In genomic region chr3L:15009681-15010080, dm6 we compare ENCODE assay signal across 2 fruit fly cellular contexts.
TF ChIP-seq lines count a peak whose summit lies in the region.

No protein-coding gene starts in this region.

TF ChIP-seq in whole organism, embryonic, 481 proteins besides CTCF, POLR2A, EP300 and RAD21 (continued from another document and continues in another):
- TF ChIP-seq CG4282 (GFP tag; optimal IDR thresholded peaks at IDR 0.05; lab: Kevin White, UChicago) (no peak), CG2120 (GFP tag; optimal IDR thresholded peaks at IDR 0.05; lab: Kevin White, UChicago) (no peak), CG18764 (GFP tag; optimal IDR thresholded peaks at IDR 0.05; lab: Kevin White, UChicago) (no peak), jing (GFP tag; optimal IDR thresholded peaks at IDR 0.05; lab: Kevin White, UChicago) (no peak), CG12104 (GFP tag; optimal IDR thresholded peaks at IDR 0.05; lab: Kevin White, UChicago) (no peak), CG17359 (tag; optimal IDR thresholded peaks at IDR 0.05; lab: Kevin White, UChicago) (peak; percentile 26), dmrt99B (tag; optimal IDR thresholded peaks at IDR 0.05; lab: Kevin White, UChicago) (peak; percentile 19), CG32772 (GFP tag; IDR thresholded peaks at IDR 0.05; lab: Robert Waterston, UW) (peak; percentile 9; the same call in 1 of the 2 replicates), CG34422 (GFP tag; IDR thresholded peaks at IDR 0.05; lab: Robert Waterston, UW) (no peak), Max (GFP tag; optimal IDR thresholded peaks at IDR 0.05; lab: Kevin White, UChicago) (no peak), Sox102F (GFP tag; optimal IDR thresholded peaks at IDR 0.05; lab: Kevin White, UChicago) (peak; percentile 56), CG2712 (tag; optimal IDR thresholded peaks at IDR 0.05; lab: Kevin White, UChicago) (peak; percentile 11), sens (GFP tag; lab: Kevin White, UChicago) (peak; percentile 61), pum (GFP tag; optimal IDR thresholded peaks at IDR 0.05; lab: Kevin White, UChicago) (no peak), CG10431 (GFP tag; optimal IDR thresholded peaks at IDR 0.05; lab: Kevin White, UChicago) (no peak), bsh (GFP tag; optimal IDR thresholded peaks at IDR 0.05; lab: Kevin White, UChicago) (peak in 1 of 2 experiments; percentile 0), NK7.1 (GFP tag; optimal IDR thresholded peaks at IDR 0.05; lab: Kevin White, UChicago) (no peak), gem (tag; optimal IDR thresholded peaks at IDR 0.05; lab: Kevin White, UChicago) (peak; percentile 37), CG8388 (GFP tag; optimal IDR thresholded peaks at IDR 0.05; lab: Kevin White, UChicago) (peak; percentile 12), Oli (tag; optimal IDR thresholded peaks at IDR 0.05; lab: Kevin White, UChicago) (peak; percentile 12), repo (GFP tag; optimal IDR thresholded peaks at IDR 0.05; lab: Kevin White, UChicago) (no peak), CG11085 (GFP tag; IDR thresholded peaks at IDR 0.05; lab: Robert Waterston, UW) (no peak), CrebB (tag; optimal IDR thresholded peaks at IDR 0.05; lab: Kevin White, UChicago) (no peak), sob (GFP tag; IDR thresholded peaks at IDR 0.05; lab: Robert Waterston, UW) (0 out of 2 replicates have a peak, but pooled peaks have one; percentile 18), CG8924 (tag; optimal IDR thresholded peaks at IDR 0.05; lab: Kevin White, UChicago) (no peak), chm (GFP tag; IDR thresholded peaks at IDR 0.05; lab: Robert Waterston, UW) (no peak), CG8765 (GFP tag; IDR thresholded peaks at IDR 0.05; lab: Robert Waterston, UW) (no peak), CG10543 (GFP tag; optimal IDR thresholded peaks at IDR 0.05; lab: Kevin White, UChicago) (no peak), CG18011 (GFP tag; optimal IDR thresholded peaks at IDR 0.05; lab: Kevin White, UChicago) (no peak), CG12391 (tag; optimal IDR thresholded peaks at IDR 0.05; lab: Kevin White, UChicago) (peak; percentile 6), dpn (GFP tag; optimal IDR thresholded peaks at IDR 0.05; lab: Kevin White, UChicago) (no peak), ara (GFP tag; IDR thresholded peaks at IDR 0.05; lab: Robert Waterston, UW) (no peak), Taf1 (GFP tag; IDR thresholded peaks at IDR 0.05; lab: Robert Waterston, UW) (no peak), psq (GFP tag; optimal IDR thresholded peaks at IDR 0.05; lab: Kevin White, UChicago) (no peak), CG17186 (GFP tag; optimal IDR thresholded peaks at IDR 0.05; lab: Kevin White, UChicago) (no peak), CG10979 (tag; optimal IDR thresholded peaks at IDR 0.05; lab: Kevin White, UChicago) (no peak), ap (GFP tag; IDR thresholded peaks at IDR 0.05; lab: Robert Waterston, UW) (no peak), kni (GFP tag; optimal IDR thresholded peaks at IDR 0.05; lab: Kevin White, UChicago) (no peak), lmd (GFP tag; IDR thresholded peaks at IDR 0.05; lab: Robert Waterston, UW) (peak; percentile 12; the same call in 1 of the 2 replicates), Hr51 (GFP tag; optimal IDR thresholded peaks at IDR 0.05; lab: Kevin White, UChicago) (peak in 1 of 2 experiments; percentile 49), grau (tag; optimal IDR thresholded peaks at IDR 0.05; lab: Kevin White, UChicago) (peak; percentile 5), Dip2 (GFP tag; IDR thresholded peaks at IDR 0.05; lab: Robert Waterston, UW) (no peak), cato (GFP tag; optimal IDR thresholded peaks at IDR 0.05; lab: Kevin White, UChicago; ENCODE audit: borderline replicate concordance) (no peak), vvl (GFP tag; IDR thresholded peaks at IDR 0.05; lab: Robert Waterston, UW) (no peak), CG10366 (GFP tag; IDR thresholded peaks at IDR 0.05; lab: Robert Waterston, UW) (no peak), zfh2 (GFP tag; optimal IDR thresholded peaks at IDR 0.05; lab: Kevin White, UChicago) (no peak), CG13424 (tag; optimal IDR thresholded peaks at IDR 0.05; lab: Kevin White, UChicago) (peak; percentile 11), CG12071 (GFP tag; optimal IDR thresholded peaks at IDR 0.05; lab: Kevin White, UChicago) (no peak), fd64A (GFP tag; optimal IDR thresholded peaks at IDR 0.05; lab: Kevin White, UChicago) (no peak), cwo (GFP tag; optimal IDR thresholded peaks at IDR 0.05; lab: Kevin White, UChicago) (no peak), CG16813 (GFP tag; IDR thresholded peaks at IDR 0.05; lab: Robert Waterston, UW; ENCODE audit: partially characterized antibody) (no peak), phol (tag; optimal IDR thresholded peaks at IDR 0.05; lab: Kevin White, UChicago) (peak; percentile 3), CG15479 (GFP tag; optimal IDR thresholded peaks at IDR 0.05; lab: Kevin White, UChicago) (no peak), CG15011 (GFP tag; optimal IDR thresholded peaks at IDR 0.05; lab: Kevin White, UChicago) (no peak), CG11504 (tag; optimal IDR thresholded peaks at IDR 0.05; lab: Kevin White, UChicago) (peak; percentile 38), CG3407 (GFP tag; optimal IDR thresholded peaks at IDR 0.05; lab: Kevin White, UChicago) (no peak), tna (GFP tag; IDR thresholded peaks at IDR 0.05; lab: Robert Waterston, UW; ENCODE audit: partially characterized antibody) (no peak), MBD-R2 (GFP tag; IDR thresholded peaks at IDR 0.05; lab: Robert Waterston, UW) (no peak), CG10959 (GFP tag; IDR thresholded peaks at IDR 0.05; lab: Robert Waterston, UW) (no peak), chn (GFP tag; optimal IDR thresholded peaks at IDR 0.05; lab: Kevin White, UChicago) (no peak), CG6765 (GFP tag; optimal IDR thresholded peaks at IDR 0.05; lab: Kevin White, UChicago) (no peak), wdn (GFP tag; IDR thresholded peaks at IDR 0.05; lab: Robert Waterston, UW) (no peak), trem (tag; optimal IDR thresholded peaks at IDR 0.05; lab: Kevin White, UChicago) (no peak), Gsc (GFP tag; IDR thresholded peaks at IDR 0.05; lab: Robert Waterston, UW) (no peak), CG32767 (GFP tag; IDR thresholded peaks at IDR 0.05; lab: Robert Waterston, UW) (no peak), CG6683 (GFP tag; optimal IDR thresholded peaks at IDR 0.05; lab: Kevin White, UChicago) (no peak), wor (GFP tag; IDR thresholded peaks at IDR 0.05; lab: Robert Waterston, UW) (no peak), ranshi (GFP tag; IDR thresholded peaks at IDR 0.05; lab: Robert Waterston, UW) (no peak), CG7839 (tag; optimal IDR thresholded peaks at IDR 0.05; lab: Kevin White, UChicago) (peak; percentile 4)

TF ChIP-seq in whole organism, prepupa, 60 proteins besides CTCF, POLR2A, EP300 and RAD21 (continued from another document):
- TF ChIP-seq Eip78C (GFP tag; lab: Kevin White, UChicago) (peak; percentile 62), net (GFP tag; optimal IDR thresholded peaks at IDR 0.05; lab: Kevin White, UChicago) (no peak), spab (GFP tag; optimal IDR thresholded peaks at IDR 0.05; lab: Kevin White, UChicago) (no peak), CG4318 (GFP tag; optimal IDR thresholded peaks at IDR 0.05; lab: Kevin White, UChicago) (no peak), CG10631 (GFP tag; optimal IDR thresholded peaks at IDR 0.05; lab: Kevin White, UChicago) (peak; percentile 30), Met (GFP tag; optimal IDR thresholded peaks at IDR 0.05; lab: Kevin White, UChicago) (no peak), fd59A (GFP tag; optimal IDR thresholded peaks at IDR 0.05; lab: Kevin White, UChicago) (no peak), CG11294 (GFP tag; IDR thresholded peaks at IDR 0.05; lab: Robert Waterston, UW) (no peak), dac (GFP tag; optimal IDR thresholded peaks at IDR 0.05; lab: Kevin White, UChicago) (peak; percentile 4), topi (GFP tag; optimal IDR thresholded peaks at IDR 0.05; lab: Kevin White, UChicago) (no peak)
